Worm (Caenorhabditis elegans): ENCODE data around the gene atz-1.
A peak's percentile ranks its signal among the peaks of the same experiment; 100 is the strongest.

The atz-1 gene

ce11 chrIV:12378919-12379318 lies 3.0 kb upstream of the atz-1 start:
- TF ChIP-seq F57C9.4 (tag; optimal IDR thresholded peaks at IDR 0.05): no peak
- TF ChIP-seq nhr-80 (tag; optimal IDR thresholded peaks at IDR 0.05): peak; percentile 67

DNA sequence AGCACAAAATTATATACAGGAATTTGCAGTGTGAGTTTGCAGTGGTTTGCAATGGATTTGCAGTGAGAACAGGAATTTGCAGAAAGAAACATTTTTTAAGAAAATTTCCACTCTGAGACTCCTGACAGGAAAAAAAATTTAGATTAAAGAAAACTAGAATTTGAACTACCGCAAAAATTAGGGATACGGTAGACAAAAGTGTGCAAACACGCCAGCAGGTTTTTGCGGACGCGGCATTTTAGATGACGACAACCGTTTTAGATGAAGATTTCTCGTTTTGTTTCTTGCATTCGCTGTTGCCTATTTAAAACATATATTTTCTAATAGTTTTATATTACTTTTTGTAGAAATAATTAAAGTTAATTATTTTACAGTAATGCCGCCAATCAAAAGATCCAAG lies 4.0 kb downstream of the atz-1 start, which contains the start of gene wdr-46:
wdr-46 (plus strand) TSS at position 375 of the 400 bp plus-strand sequence.
- 0 out of 2 replicates have a peak, but pooled peaks have one; percentile 29 for TF ChIP-seq C06A6.2 (GFP tag; conservative IDR thresholded peaks at IDR 0.05)
- peak; percentile 67 for TF ChIP-seq attf-5 (GFP tag; optimal IDR thresholded peaks at IDR 0.05)
- no peak for TF ChIP-seq Y67H2A.10 (GFP tag; conservative IDR thresholded peaks at IDR 0.05)
- no peak for TF ChIP-seq aptf-3 (GFP tag; IDR thresholded peaks at IDR 0.05)
- peak; percentile 75 for TF ChIP-seq ekl-4 (GFP tag; IDR thresholded peaks at IDR 0.05)
- TF ChIP-seq pbrm-1 (GFP tag; IDR thresholded peaks at IDR 0.05): peak; percentile 60
- TF ChIP-seq him-1 (tag; optimal IDR thresholded peaks at IDR 0.05): peak; percentile 60
- TF ChIP-seq lsl-1 (GFP tag; optimal IDR thresholded peaks at IDR 0.05): peak; percentile 86
- TF ChIP-seq pha-4 (tag; optimal IDR thresholded peaks at IDR 0.05): peak; percentile 51
- peak; percentile 46; the same call in 1 of the 2 replicates for TF ChIP-seq Y53G8AR.9 (GFP tag; conservative IDR thresholded peaks at IDR 0.05)
- no peak for TF ChIP-seq ceh-40 (GFP tag; IDR thresholded peaks at IDR 0.05)
- TF ChIP-seq nhr-80 (tag; optimal IDR thresholded peaks at IDR 0.05): no peak
- no peak for TF ChIP-seq T07F8.4 (tag; optimal IDR thresholded peaks at IDR 0.05)
- peak; percentile 54; the same call in 1 of the 2 replicates for TF ChIP-seq Y56A3A.18 (GFP tag; IDR thresholded peaks at IDR 0.05)
- no peak for TF ChIP-seq B0019.2 (GFP tag; conservative IDR thresholded peaks at IDR 0.05)
- peak; percentile 30; the same call in 1 of the 2 replicates for TF ChIP-seq madf-8 (GFP tag; conservative IDR thresholded peaks at IDR 0.05)
- TF ChIP-seq tbp1 (GFP tag; optimal IDR thresholded peaks at IDR 0.05): peak; percentile 61
- TF ChIP-seq efl-1 (GFP tag; optimal IDR thresholded peaks at IDR 0.05): peak; percentile 84
- no peak for TF ChIP-seq T26A5.8 (tag; optimal IDR thresholded peaks at IDR 0.05)
- no peak for TF ChIP-seq F57C9.4 (tag; optimal IDR thresholded peaks at IDR 0.05)
- TF ChIP-seq F39B2.1 (GFP tag; IDR thresholded peaks at IDR 0.05): no peak
- 0 out of 2 replicates have a peak, but pooled peaks have one; percentile 7 for TF ChIP-seq C17E4.6 (GFP tag; IDR thresholded peaks at IDR 0.05)
- TF ChIP-seq F23B12.7 (tag; optimal IDR thresholded peaks at IDR 0.05; ENCODE audit: insufficient read depth): peak; percentile 34
- TF ChIP-seq dpl-1 (GFP tag; optimal IDR thresholded peaks at IDR 0.05): peak; percentile 84
- TF ChIP-seq K11D2.4 (GFP tag; IDR thresholded peaks at IDR 0.05): peak; percentile 42; the same call in 1 of the 2 replicates
- no peak for TF ChIP-seq fkh-3 (tag; optimal IDR thresholded peaks at IDR 0.05)
- peak; percentile 31 for TF ChIP-seq madf-10 (tag; optimal IDR thresholded peaks at IDR 0.05)
- TF ChIP-seq F33H1.4 (GFP tag; IDR thresholded peaks at IDR 0.05): peak; percentile 61
- no peak for TF ChIP-seq nfya-1 (tag; optimal IDR thresholded peaks at IDR 0.05; ENCODE audit: borderline replicate concordance, insufficient read depth)
- TF ChIP-seq ceh-91 (GFP tag; IDR thresholded peaks at IDR 0.05): no peak
- peak; percentile 42 for TF ChIP-seq ZK185.1 (tag; optimal IDR thresholded peaks at IDR 0.05; ENCODE audit: poor library complexity, severe bottlenecking)
- no peak for TF ChIP-seq ccch-3 (GFP tag; optimal IDR thresholded peaks at IDR 0.05)
- peak; percentile 18; the same call in 1 of the 2 replicates for TF ChIP-seq dox-1 (GFP tag; IDR thresholded peaks at IDR 0.05)
- no peak for TF ChIP-seq zfh-2 (GFP tag; conservative IDR thresholded peaks at IDR 0.05)
- TF ChIP-seq Y53F4B.3 (GFP tag; IDR thresholded peaks at IDR 0.05): no peak
- peak; percentile 97 for TF ChIP-seq lin-54 (GFP tag; optimal IDR thresholded peaks at IDR 0.05)
- 0 out of 2 replicates have a peak, but pooled peaks have one; percentile 35 for TF ChIP-seq madf-3 (GFP tag; IDR thresholded peaks at IDR 0.05)
- no peak for TF ChIP-seq F37B4.10 (GFP tag; IDR thresholded peaks at IDR 0.05)
- TF ChIP-seq F49E8.2 (tag; optimal IDR thresholded peaks at IDR 0.05; ENCODE audit: insufficient read depth): peak; percentile 49
- peak; percentile 17 for TF ChIP-seq ztf-26 (tag; optimal IDR thresholded peaks at IDR 0.05)
- peak; percentile 20 for TF ChIP-seq gei-17 (GFP tag; optimal IDR thresholded peaks at IDR 0.05)
- no peak for TF ChIP-seq sea-2 (GFP tag; IDR thresholded peaks at IDR 0.05)
- TF ChIP-seq ztf-6 (GFP tag; IDR thresholded peaks at IDR 0.05): no peak
- TF ChIP-seq nfyb-1 (GFP tag; IDR thresholded peaks at IDR 0.05): peak; percentile 76
- peak; percentile 45 for TF ChIP-seq hmg-1.2 (GFP tag; IDR thresholded peaks at IDR 0.05)
- no peak for TF ChIP-seq K12H6.12 (tag; optimal IDR thresholded peaks at IDR 0.05)

All from whole organism, young adult.